Worm (Caenorhabditis elegans) whole organism, late embryonic: ENCODE measurements around the gene F26G1.9.

Experiments
- ets-4 ChIP-seq: sonication (generic microtip); optimal IDR thresholded peaks from 2 replicates; lab custom pipeline; 2016; ENCODE audit warnings: missing genetic modification characterization, missing compliant biosample characterization
- eyg-1 ChIP-seq: sonication (generic microtip); optimal IDR thresholded peaks from 2 replicates; lab custom pipeline; 2016; ENCODE audit warnings: missing genotype, missing genetic modification characterization, missing compliant biosample characterization
- fkh-10 ChIP-seq: fragments of 150-350 bp; optimal IDR thresholded peaks from 2 replicates; lab custom pipeline; 2014; ENCODE audit warnings: missing biosample characterization, missing genetic modification reagents, missing genetic modification characterization
- hlh-30 ChIP-seq: sonication (generic microtip); optimal IDR thresholded peaks from 2 replicates; lab custom pipeline; 2017; ENCODE audit warnings: antibody characterized with exemption, missing genetic modification characterization, missing compliant biosample characterization; ENCODE audit not compliant: insufficient read depth
- nhr-11 ChIP-seq: fragments of 150-350 bp; optimal IDR thresholded peaks from 2 replicates; lab custom pipeline; 2014; ENCODE audit warnings: missing biosample characterization, missing genetic modification characterization
- npax-4 ChIP-seq: sonication (generic microtip); optimal IDR thresholded peaks from 2 replicates; lab custom pipeline; 2016; ENCODE audit warnings: missing genetic modification characterization, missing compliant biosample characterization
- odd-2 ChIP-seq: sonication (generic microtip); optimal IDR thresholded peaks from 2 replicates; lab custom pipeline; 2017; ENCODE audit warnings: antibody characterized with exemption, mild to moderate bottlenecking, missing genetic modification characterization, missing compliant biosample characterization
- pag-3 ChIP-seq: sonication (generic microtip); optimal IDR thresholded peaks from 2 replicates; lab custom pipeline; 2016; ENCODE audit warnings: missing compliant biosample characterization, missing genetic modification characterization, borderline replicate concordance
- pat-9 ChIP-seq: fragments of 200-800 bp; sonication (Bioruptor generic); optimal IDR thresholded peaks from 2 replicates; lab custom pipeline; 2018; ENCODE audit warnings: mild to moderate bottlenecking, missing genetic modification characterization, moderate library complexity, missing compliant biosample characterization
- pax-1 ChIP-seq: fragments of 150-350 bp; optimal IDR thresholded peaks from 2 replicates; lab custom pipeline; 2014; ENCODE audit warnings: missing biosample characterization, missing genetic modification characterization
- pha-4 ChIP-seq: fragments of 150-350 bp; optimal IDR thresholded peaks from 2 replicates; lab custom pipeline; 2018; ENCODE audit warnings: missing biosample characterization, missing genetic modification reagents, missing genetic modification characterization
- rnt-1 ChIP-seq: sonication (generic microtip); optimal IDR thresholded peaks from 2 replicates; lab custom pipeline; 2016; ENCODE audit warnings: missing genetic modification characterization, missing compliant biosample characterization
- tbx-2 ChIP-seq: sonication (generic microtip); optimal IDR thresholded peaks from 2 replicates; lab custom pipeline; 2016; ENCODE audit warnings: missing genetic modification characterization, missing compliant biosample characterization
- zip-5 ChIP-seq: sonication (generic microtip); optimal IDR thresholded peaks from 2 replicates; lab custom pipeline; 2016; ENCODE audit warnings: missing genetic modification characterization, missing compliant biosample characterization

DNA sequence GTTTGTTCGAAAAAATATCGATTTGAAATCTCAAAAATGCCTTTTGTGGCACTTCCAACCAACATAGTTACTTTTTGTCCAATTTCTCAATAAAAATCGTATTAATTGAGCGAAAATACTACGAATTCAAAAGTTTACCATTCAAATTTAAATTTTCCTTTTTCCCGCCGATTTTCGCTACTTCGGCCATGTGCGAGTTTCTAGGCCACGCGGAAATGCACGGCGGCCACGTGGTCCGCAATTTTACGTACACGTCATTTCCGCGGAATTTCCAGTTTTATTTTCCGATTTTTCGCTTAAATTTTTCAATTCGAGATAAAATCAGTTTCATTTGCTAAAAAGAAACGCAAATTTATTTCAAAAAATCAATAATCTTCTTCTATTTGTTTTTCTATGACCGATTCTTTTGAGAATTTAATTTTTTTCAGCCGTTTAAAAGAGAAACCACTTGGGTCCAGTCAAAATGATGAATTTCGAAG lies 33.8 kb downstream of the F26G1.9 start, which contains the start of gene eas-1:
- peak; percentile 83 for TF ChIP-seq hlh-30 (tag; lab: Kevin White, UChicago)
- TF ChIP-seq pax-1 (tag; lab: Kevin White, UChicago), result peak; percentile 8
- TF ChIP-seq pat-9 (tag; lab: Kevin White, UChicago), result no peak
- TF ChIP-seq nhr-11 (tag; lab: Kevin White, UChicago), result no peak
- peak; percentile 64 for TF ChIP-seq eyg-1 (tag; lab: Kevin White, UChicago)
- peak; percentile 74 for TF ChIP-seq zip-5 (tag; lab: Kevin White, UChicago)
- TF ChIP-seq pha-4, result no peak
- TF ChIP-seq npax-4 (tag; lab: Kevin White, UChicago), result no peak
- no peak for TF ChIP-seq pag-3 (tag; lab: Kevin White, UChicago)
- peak; percentile 86 for TF ChIP-seq ets-4 (tag; lab: Kevin White, UChicago)
- TF ChIP-seq tbx-2 (tag; lab: Kevin White, UChicago), result peak; percentile 89
- no peak for TF ChIP-seq fkh-10 (GFP tag; lab: Kevin White, UChicago)
- peak; percentile 91 for TF ChIP-seq rnt-1 (tag; lab: Kevin White, UChicago)
- no peak for TF ChIP-seq odd-2 (tag; lab: Kevin White, UChicago)
